Worm (Caenorhabditis elegans) whole organism, late embryonic: ENCODE data around the gene Y43F8B.23.

Experiments used
- C08G9.2 ChIP-seq: sonication (generic microtip); optimal IDR thresholded peaks from 2 replicates; lab custom pipeline; 2016; ENCODE audit warnings: mild to moderate bottlenecking, missing genetic modification characterization, moderate library complexity, missing compliant biosample characterization
- C38D4.7 ChIP-seq: fragments of 200-800 bp; sonication (Bioruptor generic); optimal IDR thresholded peaks from 2 replicates; lab custom pipeline; 2018; ENCODE audit warnings: mild to moderate bottlenecking, missing genetic modification characterization, moderate library complexity, missing compliant biosample characterization
- K02D7.2 ChIP-seq: sonication (generic microtip); optimal IDR thresholded peaks from 2 replicates; lab custom pipeline; 2017; ENCODE audit warnings: mild to moderate bottlenecking, missing genetic modification characterization, missing compliant biosample characterization
- Y22D7AL.16 ChIP-seq: sonication (generic microtip); optimal IDR thresholded peaks from 2 replicates; lab custom pipeline; 2016; ENCODE audit warnings: missing genetic modification characterization, missing compliant biosample characterization
- ahr-1 ChIP-seq: sonication (generic microtip); optimal IDR thresholded peaks from 2 replicates; lab custom pipeline; 2016; ENCODE audit warnings: missing genetic modification characterization, missing compliant biosample characterization
- ceh-14 ChIP-seq: sonication (generic microtip); optimal IDR thresholded peaks from 2 replicates; lab custom pipeline; 2016; ENCODE audit warnings: missing genotype, missing genetic modification characterization, missing compliant biosample characterization
- ceh-18 ChIP-seq: sonication (generic microtip); optimal IDR thresholded peaks from 2 replicates; lab custom pipeline; 2016; ENCODE audit warnings: missing genetic modification characterization, missing compliant biosample characterization
- ceh-19 ChIP-seq: fragments of 200-800 bp; sonication (Bioruptor generic); optimal IDR thresholded peaks from 2 replicates; lab custom pipeline; 2018; ENCODE audit warnings: mild to moderate bottlenecking, missing genetic modification characterization, missing compliant biosample characterization
- ceh-22 ChIP-seq: sonication (generic microtip); optimal IDR thresholded peaks from 2 replicates; lab custom pipeline; 2017; ENCODE audit warnings: missing biosample characterization, missing genetic modification characterization
- ceh-30 ChIP-seq: fragments of 150-350 bp; optimal IDR thresholded peaks from 2 replicates; lab custom pipeline; 2014; ENCODE audit warnings: missing biosample characterization, missing genetic modification characterization
- ceh-34 ChIP-seq: sonication (generic microtip); optimal IDR thresholded peaks from 2 replicates; lab custom pipeline; 2016; ENCODE audit warnings: mild to moderate bottlenecking, missing genetic modification characterization, missing compliant biosample characterization
- ceh-6 ChIP-seq: fragments of 200-800 bp; sonication (Bioruptor generic); optimal IDR thresholded peaks from 2 replicates; lab custom pipeline; 2018; ENCODE audit warnings: mild to moderate bottlenecking, missing genetic modification characterization, missing compliant biosample characterization
- ceh-9 ChIP-seq: sonication (generic microtip); optimal IDR thresholded peaks from 2 replicates; lab custom pipeline; 2016; ENCODE audit warnings: mild to moderate bottlenecking, missing genetic modification characterization, inconsistent platforms, missing compliant biosample characterization
- dmd-4 ChIP-seq: sonication (generic microtip); optimal IDR thresholded peaks from 2 replicates; lab custom pipeline; 2016; ENCODE audit warnings: borderline replicate concordance, missing genetic modification characterization, missing compliant biosample characterization
- dve-1 ChIP-seq: sonication (generic microtip); optimal IDR thresholded peaks from 2 replicates; lab custom pipeline; 2017; ENCODE audit warnings: antibody characterized with exemption, mild to moderate bottlenecking, missing genetic modification characterization, missing compliant biosample characterization
- elt-2 ChIP-seq: sonication (generic microtip); optimal IDR thresholded peaks from 2 replicates; lab custom pipeline; 2016; ENCODE audit warnings: missing genetic modification reagents, missing genetic modification characterization, missing compliant biosample characterization
- elt-4 ChIP-seq: sonication (generic microtip); optimal IDR thresholded peaks from 2 replicates; lab custom pipeline; 2016; ENCODE audit warnings: missing genetic modification characterization, missing compliant biosample characterization
- ets-4 ChIP-seq: sonication (generic microtip); optimal IDR thresholded peaks from 2 replicates; lab custom pipeline; 2016; ENCODE audit warnings: missing genetic modification characterization, missing compliant biosample characterization
- fkh-6 ChIP-seq: sonication (generic microtip); optimal IDR thresholded peaks from 2 replicates; lab custom pipeline; 2016; ENCODE audit warnings: missing genetic modification characterization, missing compliant biosample characterization
- hlh-13 ChIP-seq: fragments of 200-800 bp; sonication (Bioruptor generic); optimal IDR thresholded peaks from 2 replicates; lab custom pipeline; 2018; ENCODE audit warnings: mild to moderate bottlenecking, missing genetic modification characterization, missing compliant biosample characterization
- hlh-15 ChIP-seq: sonication (generic microtip); optimal IDR thresholded peaks from 2 replicates; lab custom pipeline; 2016; ENCODE audit warnings: missing genetic modification characterization, missing compliant biosample characterization
- hlh-6 ChIP-seq: sonication (generic microtip); optimal IDR thresholded peaks from 2 replicates; lab custom pipeline; 2016; ENCODE audit warnings: missing genotype, missing genetic modification characterization, missing compliant biosample characterization
- hlh-8 ChIP-seq: sonication (generic microtip); optimal IDR thresholded peaks from 2 replicates; lab custom pipeline; 2016; ENCODE audit warnings: missing genotype, missing genetic modification characterization, missing compliant biosample characterization
- lim-6 ChIP-seq: sonication (generic microtip); optimal IDR thresholded peaks from 2 replicates; lab custom pipeline; 2016; ENCODE audit warnings: missing genetic modification characterization, missing compliant biosample characterization
- nfya-1 ChIP-seq: sonication (generic microtip); optimal IDR thresholded peaks from 2 replicates; lab custom pipeline; 2017; ENCODE audit warnings: missing genetic modification characterization, mild to moderate bottlenecking, missing compliant biosample characterization, antibody characterized with exemption, moderate library complexity
- nhr-232 ChIP-seq: sonication (generic microtip); optimal IDR thresholded peaks from 2 replicates; lab custom pipeline; 2016; ENCODE audit warnings: missing genetic modification characterization, missing compliant biosample characterization
- pag-3 ChIP-seq: sonication (generic microtip); optimal IDR thresholded peaks from 2 replicates; lab custom pipeline; 2016; ENCODE audit warnings: missing compliant biosample characterization, missing genetic modification characterization, borderline replicate concordance
- pax-1 ChIP-seq: fragments of 150-350 bp; optimal IDR thresholded peaks from 2 replicates; lab custom pipeline; 2014; ENCODE audit warnings: missing biosample characterization, missing genetic modification characterization
- pqm-1 ChIP-seq: sonication (generic microtip); optimal IDR thresholded peaks from 2 replicates; lab custom pipeline; 2016; ENCODE audit warnings: missing genetic modification characterization, missing compliant biosample characterization
- rnt-1 ChIP-seq: sonication (generic microtip); optimal IDR thresholded peaks from 2 replicates; lab custom pipeline; 2016; ENCODE audit warnings: missing genetic modification characterization, missing compliant biosample characterization
- sox-2 ChIP-seq: fragments of 200-800 bp; sonication (Bioruptor generic); IDR thresholded peaks from 2 replicates; pipeline ENCODE4 v1.3.6; 2022; ENCODE audit warnings: missing genetic modification reagents, missing genetic modification characterization, missing compliant biosample characterization
- tbx-2 ChIP-seq: sonication (generic microtip); optimal IDR thresholded peaks from 2 replicates; lab custom pipeline; 2016; ENCODE audit warnings: missing genetic modification characterization, missing compliant biosample characterization
- tbx-7 ChIP-seq: sonication (generic microtip); optimal IDR thresholded peaks from 2 replicates; lab custom pipeline; 2016; ENCODE audit warnings: missing genotype, missing genetic modification characterization, missing compliant biosample characterization
- ttx-3 ChIP-seq: sonication (generic microtip); optimal IDR thresholded peaks from 2 replicates; lab custom pipeline; 2016; ENCODE audit warnings: missing genetic modification reagents, missing genetic modification characterization, missing compliant biosample characterization
- unc-42 ChIP-seq: sonication (generic microtip); optimal IDR thresholded peaks from 2 replicates; lab custom pipeline; 2016; ENCODE audit warnings: missing genotype, missing genetic modification characterization, missing compliant biosample characterization
- unc-55 ChIP-seq: sonication (generic microtip); optimal IDR thresholded peaks from 2 replicates; lab custom pipeline; 2017; ENCODE audit warnings: missing biosample characterization, missing genetic modification reagents, missing genetic modification characterization

Y43F8B.23 gene

ce11 chrV:19457120-19457519 lies 10.3 kb downstream of the Y43F8B.23 start, which contains the start of gene Y43F8B.24:
TSS of gene Y43F8B.24 (plus strand) at chrV:19457420.
- TF ChIP-seq C38D4.7 (GFP tag; lab: Kevin White, UChicago) (no peak), ceh-30 (no peak), ahr-1 (tag; lab: Kevin White, UChicago) (no peak), rnt-1 (tag; lab: Kevin White, UChicago) (no peak), elt-4 (tag; lab: Kevin White, UChicago) (no peak), nfya-1 (tag; lab: Kevin White, UChicago) (no peak), ceh-6 (GFP tag; lab: Kevin White, UChicago) (no peak), lim-6 (tag; lab: Kevin White, UChicago) (no peak), pag-3 (tag; lab: Kevin White, UChicago) (no peak), ceh-14 (no peak), hlh-13 (GFP tag; lab: Kevin White, UChicago) (no peak)

DNA sequence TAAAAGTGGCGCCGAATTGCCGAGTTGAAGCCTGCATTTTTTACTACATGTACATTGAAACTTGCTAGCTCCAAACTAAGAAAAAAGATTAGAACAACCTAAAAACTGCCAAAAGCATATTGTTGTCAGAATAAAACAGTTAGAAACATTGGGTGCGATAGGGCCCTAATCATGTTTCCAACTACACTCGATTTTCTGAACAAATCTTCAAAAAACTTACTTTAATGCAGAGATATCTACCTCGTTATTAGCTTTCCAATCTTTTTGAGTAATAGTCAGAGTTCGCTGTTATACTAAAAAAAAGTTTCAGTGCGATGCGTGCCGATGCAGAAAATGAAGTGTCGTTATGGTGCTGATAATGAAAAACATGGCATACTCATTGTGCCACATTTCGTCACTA lies 11.8 kb downstream of the Y43F8B.23 start, which contains the start of the genes Y43F8B.13 and Y43F8B.14:
TSS of gene Y43F8B.13 (plus strand) at position 301 of the 400 bp plus-strand sequence.
TSS of gene Y43F8B.14 (minus strand) at position 322 of the 400 bp plus-strand sequence.
- TF ChIP-seq fkh-6 (tag; lab: Kevin White, UChicago) (no peak), dve-1 (tag; lab: Kevin White, UChicago) (no peak), pax-1 (tag; lab: Kevin White, UChicago) (no peak), tbx-7 (tag; lab: Kevin White, UChicago) (no peak), ceh-34 (tag; lab: Kevin White, UChicago) (no peak), hlh-15 (tag; lab: Kevin White, UChicago) (no peak), nfya-1 (tag; lab: Kevin White, UChicago) (no peak), hlh-6 (tag; lab: Kevin White, UChicago) (no peak)

DNA sequence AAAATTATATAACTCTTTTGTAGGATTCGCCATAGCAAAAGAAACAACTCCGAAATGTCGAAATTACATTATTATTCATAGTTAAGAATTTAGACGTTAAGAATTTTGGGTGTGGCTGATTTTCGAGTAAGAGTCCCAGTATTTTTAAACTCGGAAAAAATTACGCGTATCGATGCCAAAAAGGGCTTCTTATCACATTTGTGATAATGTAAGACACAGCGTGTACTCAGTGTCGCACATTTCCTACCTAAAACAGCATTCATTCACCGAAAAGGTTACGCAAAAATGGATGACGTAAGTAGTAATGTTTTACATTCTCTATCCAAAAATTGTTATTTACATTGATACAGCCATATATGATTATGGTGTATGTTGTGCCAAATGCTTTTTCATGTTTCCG lies 17.9 kb downstream of the Y43F8B.23 start, which contains the start of gene M04C3.5:
TSS of gene M04C3.5 (plus strand) at position 190 of the 400 bp plus-strand sequence.
- TF ChIP-seq hlh-6 (tag; lab: Kevin White, UChicago) (no peak), pqm-1 (tag; lab: Kevin White, UChicago) (no peak), elt-2 (peak; percentile 8), ceh-18 (tag; lab: Kevin White, UChicago) (no peak), ceh-14 (no peak)

ce11 chrV:19448805-19449204 lies 18.6 kb downstream of the Y43F8B.23 start, which contains the start of gene M04C3.2:
TSS of gene M04C3.2 (minus strand) at chrV:19448905.
- no peak for TF ChIP-seq hlh-8 (tag; lab: Kevin White, UChicago)
- no peak for TF ChIP-seq ceh-9
- no peak for TF ChIP-seq elt-4 (tag; lab: Kevin White, UChicago)
- no peak for TF ChIP-seq dmd-4
- TF ChIP-seq tbx-2 (tag; lab: Kevin White, UChicago): no peak
- no peak for TF ChIP-seq ceh-22
- no peak for TF ChIP-seq ttx-3 (tag; lab: Kevin White, UChicago)
- TF ChIP-seq pax-1 (tag; lab: Kevin White, UChicago): no peak
- TF ChIP-seq pag-3 (tag; lab: Kevin White, UChicago): no peak
- no peak for TF ChIP-seq lim-6 (tag; lab: Kevin White, UChicago)
- TF ChIP-seq sox-2 (GFP tag; lab: Robert Waterston, UW): no peak
- no peak for TF ChIP-seq unc-42 (tag; lab: Kevin White, UChicago)
- no peak for TF ChIP-seq Y22D7AL.16 (tag; lab: Kevin White, UChicago)
- TF ChIP-seq ceh-19: no peak
- TF ChIP-seq C08G9.2 (tag; lab: Kevin White, UChicago): no peak

DNA sequence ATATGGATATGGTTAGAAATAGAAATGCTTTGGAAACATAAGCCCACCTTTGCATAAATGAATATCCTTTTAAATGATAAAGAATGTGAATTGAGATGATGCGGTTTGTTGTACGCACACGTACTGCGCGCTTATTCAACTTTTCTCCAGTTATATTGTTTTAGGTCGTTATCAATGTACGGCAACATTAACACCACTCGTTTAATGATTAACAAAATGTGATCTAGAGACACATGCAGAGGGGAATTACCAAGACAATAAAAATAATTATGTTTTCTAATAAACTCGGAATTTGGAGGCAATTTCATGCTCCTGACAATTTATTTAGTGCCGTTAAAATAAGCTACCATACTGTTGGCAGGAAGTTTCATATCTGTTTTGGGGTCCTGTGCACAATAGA lies 22.0 kb downstream of the Y43F8B.23 start, which contains the start of gene M04C3.1:
TSS of gene M04C3.1 (minus strand) at position 164 of the 400 bp plus-strand sequence.
- no peak for TF ChIP-seq ets-4 (tag; lab: Kevin White, UChicago)
- no peak for TF ChIP-seq hlh-6 (tag; lab: Kevin White, UChicago)
- TF ChIP-seq nfya-1 (tag; lab: Kevin White, UChicago): no peak
- no peak for TF ChIP-seq ttx-3 (tag; lab: Kevin White, UChicago)
- no peak for TF ChIP-seq unc-55 (GFP tag; lab: Kevin White, UChicago)
- no peak for TF ChIP-seq ceh-9
- no peak for TF ChIP-seq hlh-15 (tag; lab: Kevin White, UChicago)
- no peak for TF ChIP-seq nhr-232 (tag; lab: Kevin White, UChicago)
- TF ChIP-seq K02D7.2 (tag; lab: Kevin White, UChicago): no peak
- TF ChIP-seq, all 69 proteins: peak for 0
